Worm (Caenorhabditis elegans) whole organism, young adult: ENCODE data around the gene orc-2.

ENCODE experiments used
- B0035.1 ChIP-seq: sonication (generic microtip); optimal IDR thresholded peaks from 2 replicates; lab custom pipeline; 2016; ENCODE audit warnings: missing genetic modification characterization, mild to moderate bottlenecking, missing compliant biosample characterization, missing genotype, missing genetic modification reagents
- B0261.1 ChIP-seq: sonication (generic microtip); optimal IDR thresholded peaks from 2 replicates; lab custom pipeline; 2016; ENCODE audit warnings: mild to moderate bottlenecking, missing genetic modification characterization, moderate library complexity, missing compliant biosample characterization
- B0336.3 ChIP-seq: fragments of 200-800 bp; sonication (Bioruptor generic); IDR thresholded peaks from 2 replicates; pipeline ENCODE4 v1.3.6; 2022; ENCODE audit warnings: missing genetic modification characterization, missing compliant biosample characterization
- C17E4.6 ChIP-seq: fragments of 200-800 bp; sonication (Bioruptor generic); IDR thresholded peaks from 2 replicates; pipeline ENCODE4 v1.3.6; 2022; ENCODE audit warnings: missing genetic modification reagents, missing genetic modification characterization, missing compliant biosample characterization
- F23B12.7 ChIP-seq: sonication (generic microtip); optimal IDR thresholded peaks from 2 replicates; lab custom pipeline; 2017; ENCODE audit warnings: missing genetic modification characterization, mild to moderate bottlenecking, missing compliant biosample characterization, antibody characterized with exemption, moderate library complexity; ENCODE audit not compliant: insufficient read depth
- F55B11.4 ChIP-seq: sonication (generic microtip); optimal IDR thresholded peaks from 2 replicates; lab custom pipeline; 2016; ENCODE audit warnings: missing compliant biosample characterization, missing genetic modification characterization, borderline replicate concordance; ENCODE audit not compliant: insufficient read depth
- K11D2.4 ChIP-seq: fragments of 200-800 bp; sonication (Bioruptor generic); IDR thresholded peaks from 2 replicates; pipeline ENCODE4 v1.3.6; 2022; ENCODE audit warnings: missing genetic modification reagents, missing genetic modification characterization, missing compliant biosample characterization
- K12H6.12 ChIP-seq: fragments of 200-800 bp; sonication (Bioruptor generic); optimal IDR thresholded peaks from 2 replicates; lab custom pipeline; 2018; ENCODE audit warnings: mild to moderate bottlenecking, missing genetic modification characterization, missing compliant biosample characterization
- T26A5.8 ChIP-seq: sonication (generic microtip); optimal IDR thresholded peaks from 2 replicates; lab custom pipeline; 2016; ENCODE audit warnings: missing genetic modification characterization, missing compliant biosample characterization
- Y53F4B.3 ChIP-seq: fragments of 200-800 bp; sonication (Bioruptor generic); IDR thresholded peaks from 2 replicates; pipeline ENCODE4 v1.3.6; 2022; ENCODE audit warnings: missing genetic modification reagents, missing genetic modification characterization, missing compliant biosample characterization
- Y95B8A.8 ChIP-seq: fragments of 200-800 bp; sonication (Bioruptor generic); IDR thresholded peaks from 2 replicates; pipeline ENCODE4 v1.3.6; 2022; ENCODE audit warnings: missing genetic modification reagents, missing genetic modification characterization, missing compliant biosample characterization
- atf-7 ChIP-seq: sonication (generic microtip); optimal IDR thresholded peaks from 2 replicates; lab custom pipeline; 2017; ENCODE audit warnings: mild to moderate bottlenecking, missing genetic modification characterization, missing compliant biosample characterization
- athp-1 ChIP-seq: sonication (generic microtip); optimal IDR thresholded peaks from 2 replicates; lab custom pipeline; 2017; ENCODE audit warnings: mild to moderate bottlenecking, missing genetic modification characterization, missing compliant biosample characterization
- attf-3 ChIP-seq: fragments of 200-800 bp; sonication (Bioruptor generic); conservative IDR thresholded peaks from 2 replicates; pipeline ENCODE4 v1.3.6; 2022; ENCODE audit warnings: missing genetic modification reagents, missing genetic modification characterization, missing compliant biosample characterization
- attf-5 ChIP-seq: fragments of 200-800 bp; sonication (Bioruptor generic); optimal IDR thresholded peaks from 2 replicates; lab custom pipeline; 2018; ENCODE audit warnings: mild to moderate bottlenecking, missing genetic modification characterization, missing compliant biosample characterization
- bed-2 ChIP-seq: fragments of 200-800 bp; sonication (Bioruptor generic); IDR thresholded peaks from 2 replicates; pipeline ENCODE4 v1.3.6; 2022; ENCODE audit warnings: missing genetic modification reagents, missing genetic modification characterization, missing compliant biosample characterization
- ccch-3 ChIP-seq: fragments of 200-800 bp; sonication (Bioruptor generic); optimal IDR thresholded peaks from 2 replicates; lab custom pipeline; 2018; ENCODE audit warnings: mild to moderate bottlenecking, missing genetic modification characterization, missing compliant biosample characterization
- cebp-1 ChIP-seq, 2 experiments: fragments of 200-800 bp in 1 of 2; sonication (Bioruptor generic) in 1 of 2; sonication (generic microtip) in 1 of 2; IDR thresholded peaks in 1 of 2; optimal IDR thresholded peaks in 1 of 2; 2 replicates each; pipeline versions ENCODE4 v1.3.6 to Lab custom; 2017 to 2022; ENCODE audit warnings: missing compliant biosample characterization in 2 of 2, missing genetic modification characterization in 2 of 2, mild to moderate bottlenecking in 1 of 2, missing genetic modification reagents in 1 of 2, moderate library complexity in 1 of 2
- cebp-2 ChIP-seq: fragments of 200-800 bp; sonication (Bioruptor generic); IDR thresholded peaks from 2 replicates; pipeline ENCODE4 v1.3.6; 2022; ENCODE audit warnings: missing genetic modification characterization, missing compliant biosample characterization
- ceh-40 ChIP-seq: fragments of 200-800 bp; sonication (Bioruptor generic); IDR thresholded peaks from 2 replicates; pipeline ENCODE4 v1.3.6; 2022; ENCODE audit warnings: missing genetic modification characterization, missing compliant biosample characterization
- ceh-79 ChIP-seq: sonication (generic microtip); optimal IDR thresholded peaks from 2 replicates; lab custom pipeline; 2017; ENCODE audit warnings: mild to moderate bottlenecking, missing genetic modification characterization, missing compliant biosample characterization
- dpff-1 ChIP-seq: sonication (generic microtip); optimal IDR thresholded peaks from 2 replicates; lab custom pipeline; 2017; ENCODE audit warnings: mild to moderate bottlenecking, missing genetic modification characterization, missing compliant biosample characterization
- efl-1 ChIP-seq: fragments of 150-350 bp; optimal IDR thresholded peaks from 2 replicates; lab custom pipeline; 2014; ENCODE audit warnings: missing biosample characterization, missing genetic modification reagents, missing genetic modification characterization
- hlh-12 ChIP-seq: sonication (generic microtip); optimal IDR thresholded peaks from 2 replicates; lab custom pipeline; 2016; ENCODE audit warnings: missing genetic modification characterization, missing compliant biosample characterization
- hlh-26 ChIP-seq: fragments of 200-800 bp; sonication (Bioruptor generic); conservative IDR thresholded peaks from 2 replicates; pipeline ENCODE4 v1.3.6; 2022; ENCODE audit warnings: missing genetic modification reagents, missing genetic modification characterization, missing compliant biosample characterization
- hmg-1.2 ChIP-seq: fragments of 200-800 bp; sonication (Bioruptor generic); IDR thresholded peaks from 2 replicates; pipeline ENCODE4 v1.3.6; 2022; ENCODE audit warnings: missing genetic modification reagents, missing genetic modification characterization, missing compliant biosample characterization
- hmg-20 ChIP-seq: fragments of 200-800 bp; sonication (Bioruptor generic); IDR thresholded peaks from 2 replicates; pipeline ENCODE4 v1.3.6; 2022; ENCODE audit warnings: missing genetic modification reagents, missing genetic modification characterization, missing compliant biosample characterization
- hrde-1 ChIP-seq: sonication (generic microtip); optimal IDR thresholded peaks from 2 replicates; lab custom pipeline; 2016; ENCODE audit warnings: missing genetic modification characterization, mild to moderate bottlenecking, missing compliant biosample characterization, moderate library complexity, missing genotype, missing genetic modification reagents, borderline replicate concordance
- lag-1 ChIP-seq: fragments of 200-800 bp; sonication (Bioruptor generic); IDR thresholded peaks from 2 replicates; pipeline ENCODE4 v1.3.6; 2022; ENCODE audit warnings: missing genetic modification reagents, missing genetic modification characterization, missing compliant biosample characterization
- lin-40 ChIP-seq: sonication (generic microtip); optimal IDR thresholded peaks from 2 replicates; lab custom pipeline; 2016; ENCODE audit warnings: missing genetic modification characterization, mild to moderate bottlenecking, missing compliant biosample characterization, missing genotype, missing genetic modification reagents
- lin-54 ChIP-seq: fragments of 200-800 bp; sonication (Bioruptor generic); optimal IDR thresholded peaks from 2 replicates; lab custom pipeline; 2018; ENCODE audit warnings: mild to moderate bottlenecking, missing genetic modification characterization, missing compliant biosample characterization
- madf-6 ChIP-seq: fragments of 200-800 bp; sonication (Bioruptor generic); IDR thresholded peaks from 2 replicates; pipeline ENCODE4 v1.3.6; 2022; ENCODE audit warnings: missing genetic modification reagents, missing genetic modification characterization, missing compliant biosample characterization
- mxl-1 ChIP-seq: sonication (generic microtip); optimal IDR thresholded peaks from 2 replicates; lab custom pipeline; 2016; ENCODE audit warnings: missing genetic modification characterization, missing compliant biosample characterization
- nfyb-1 ChIP-seq: fragments of 200-800 bp; sonication (Bioruptor generic); IDR thresholded peaks from 2 replicates; pipeline ENCODE4 v1.3.6; 2022; ENCODE audit warnings: missing genetic modification reagents, missing genetic modification characterization, missing compliant biosample characterization
- pbrm-1 ChIP-seq: fragments of 200-800 bp; sonication (Bioruptor generic); IDR thresholded peaks from 2 replicates; pipeline ENCODE4 v1.3.6; 2022; ENCODE audit warnings: missing genetic modification reagents, missing genetic modification characterization, missing compliant biosample characterization
- rec-8 ChIP-seq, 2 experiments: sonication (generic microtip); optimal IDR thresholded peaks; 2 replicates each; lab custom pipeline; 2016; ENCODE audit warnings: mild to moderate bottlenecking in 2 of 2, missing genetic modification characterization in 2 of 2, missing genetic modification reagents in 2 of 2, missing genotype in 2 of 2, missing biosample characterization in 1 of 2, missing compliant biosample characterization in 1 of 2, moderate library complexity in 1 of 2
- sea-2 ChIP-seq: fragments of 200-800 bp; sonication (Bioruptor generic); IDR thresholded peaks from 2 replicates; pipeline ENCODE4 v1.3.6; 2022; ENCODE audit warnings: missing genetic modification characterization, missing compliant biosample characterization
- snpc-1.3 ChIP-seq: sonication (generic microtip); optimal IDR thresholded peaks from 2 replicates; lab custom pipeline; 2017; ENCODE audit warnings: missing genetic modification characterization, mild to moderate bottlenecking, missing compliant biosample characterization, antibody characterized with exemption, moderate library complexity, missing genotype, missing genetic modification reagents; ENCODE audit not compliant: insufficient read depth
- snpc-3.4 ChIP-seq: sonication (generic microtip); optimal IDR thresholded peaks from 2 replicates; lab custom pipeline; 2017; ENCODE audit warnings: missing genetic modification characterization, mild to moderate bottlenecking, missing compliant biosample characterization, antibody characterized with exemption, moderate library complexity, missing genotype, missing genetic modification reagents
- snpc-4 ChIP-seq, 5 experiments: fragments of 150-350 bp in 1 of 5; sonication (generic microtip) in 4 of 5; optimal IDR thresholded peaks; 2 replicates each; lab custom pipeline; 2014 to 2018; ENCODE audit warnings: missing genetic modification characterization in 5 of 5, missing biosample characterization in 3 of 5, antibody characterized with exemption in 2 of 5, mild to moderate bottlenecking in 2 of 5, missing compliant biosample characterization in 2 of 5, missing genotype in 2 of 5, moderate library complexity in 2 of 5, missing genetic modification reagents in 1 of 5
- tlf-1 ChIP-seq: fragments of 200-800 bp; sonication (Bioruptor generic); optimal IDR thresholded peaks from 2 replicates; lab custom pipeline; 2018; ENCODE audit warnings: mild to moderate bottlenecking, missing genetic modification characterization, missing compliant biosample characterization
- unc-130 ChIP-seq: sonication (generic microtip); optimal IDR thresholded peaks from 2 replicates; lab custom pipeline; 2016; ENCODE audit warnings: missing genetic modification reagents, missing genetic modification characterization, missing compliant biosample characterization
- unc-62 ChIP-seq: fragments of 150-350 bp; optimal IDR thresholded peaks from 2 replicates; lab custom pipeline; 2014; ENCODE audit warnings: missing biosample characterization, missing genetic modification reagents, missing genetic modification characterization
- xnd-1 ChIP-seq: sonication (generic microtip); optimal IDR thresholded peaks from 2 replicates; lab custom pipeline; 2016; ENCODE audit warnings: missing genotype, missing genetic modification reagents, missing genetic modification characterization, missing compliant biosample characterization
- ztf-25 ChIP-seq: fragments of 200-800 bp; sonication (Bioruptor generic); IDR thresholded peaks from 2 replicates; pipeline ENCODE4 v1.3.6; 2022; ENCODE audit warnings: missing genetic modification reagents, missing genetic modification characterization, missing compliant biosample characterization
- ztf-28 ChIP-seq: fragments of 200-800 bp; sonication (Bioruptor generic); IDR thresholded peaks from 2 replicates; pipeline ENCODE4 v1.3.6; 2022; ENCODE audit warnings: missing genetic modification reagents, missing genetic modification characterization, missing compliant biosample characterization

orc-2 gene

DNA sequence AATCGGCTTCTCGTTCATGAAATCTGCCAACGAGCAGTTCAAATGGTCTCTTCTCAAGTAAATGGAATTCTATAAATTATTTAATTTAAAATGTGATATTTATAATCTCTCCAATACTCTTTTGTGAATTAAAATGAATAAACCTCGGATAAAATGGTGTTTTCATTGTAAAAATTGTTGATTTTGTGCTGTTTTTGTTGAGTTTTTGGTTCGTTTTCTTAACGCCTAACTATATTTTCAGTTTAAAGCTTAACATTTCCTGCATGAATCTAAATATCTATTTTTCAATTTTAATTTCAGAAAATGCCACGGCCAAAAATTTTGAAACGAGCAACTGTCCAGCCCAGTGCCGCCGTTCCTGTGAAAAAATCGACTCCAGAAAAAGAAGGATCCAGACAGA is at the start of gene orc-2:
TSS of gene orc-2 (plus strand) at position 301 of the 400 bp plus-strand sequence.
- TF ChIP-seq dpff-1 (no peak), bed-2 (no peak), B0261.1 (tag; lab: Kevin White, UChicago) (no peak), unc-62 (GFP tag; lab: Kevin White, UChicago) (no peak), ceh-40 (GFP tag; lab: Robert Waterston, UW) (no peak), attf-5 (no peak), rec-8 (tag; optimal IDR thresholded peaks at IDR 0.05; lab: Kevin White, UChicago) (no peak), ztf-25 (GFP tag; lab: Robert Waterston, UW) (no peak), cebp-1 (GFP tag; IDR thresholded peaks at IDR 0.05; lab: Robert Waterston, UW) (no peak), cebp-1 (tag; optimal IDR thresholded peaks at IDR 0.05; lab: Kevin White, UChicago) (no peak), hmg-1.2 (no peak), B0336.3 (GFP tag; lab: Robert Waterston, UW) (no peak)

DNA sequence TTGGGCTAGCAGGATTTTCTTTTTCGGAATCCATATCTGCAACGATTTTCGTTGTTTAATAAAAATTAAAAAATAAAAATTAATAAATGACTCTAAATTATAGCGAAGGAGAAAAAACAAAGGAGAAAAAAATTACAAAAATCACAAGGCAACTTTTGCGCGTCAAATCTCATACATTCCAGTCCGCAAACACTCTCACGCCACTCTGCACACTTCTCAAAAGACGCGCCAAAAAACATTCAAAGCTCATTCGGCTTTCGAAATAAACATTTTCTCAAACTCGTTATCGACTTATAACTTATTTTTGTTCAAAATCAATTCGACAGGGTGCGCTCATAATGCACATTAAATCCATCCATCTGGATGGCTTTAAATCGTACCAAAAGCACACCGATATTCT is 49.7 kb upstream of the orc-2 start, which contains the start of the genes R06F6.12 and mix-1:
TSS of gene R06F6.12 (minus strand) at position 36 of the 400 bp plus-strand sequence.
TSS of gene mix-1 (plus strand) at position 201 of the 400 bp plus-strand sequence.
- no peak for TF ChIP-seq lag-1 (GFP tag; lab: Robert Waterston, UW)
- no peak for TF ChIP-seq T26A5.8 (tag; lab: Kevin White, UChicago)
- peak; percentile 39 for TF ChIP-seq lin-40 (tag; lab: Kevin White, UChicago)
- no peak for TF ChIP-seq mxl-1 (tag; lab: Kevin White, UChicago)
- TF ChIP-seq snpc-1.3 = peak; percentile 10
- TF ChIP-seq snpc-4 (GFP tag; optimal IDR thresholded peaks at IDR 0.05; lab: Kevin White, UChicago) = no peak
- TF ChIP-seq snpc-4 (tag; optimal IDR thresholded peaks at IDR 0.05; lab: Kevin White, UChicago) = peak in 3 of 4 experiments; percentile 3 to 22 (median 16)
- TF ChIP-seq hrde-1 = no peak
- TF ChIP-seq madf-6 (GFP tag; lab: Robert Waterston, UW) = peak; percentile 77
- TF ChIP-seq F23B12.7 (tag; lab: Kevin White, UChicago) = peak; percentile 8
- no peak for TF ChIP-seq ztf-25 (GFP tag; lab: Robert Waterston, UW)
- peak; percentile 62 for TF ChIP-seq snpc-3.4 (tag; lab: Kevin White, UChicago)
- TF ChIP-seq nfyb-1 (GFP tag; lab: Robert Waterston, UW) = no peak
- TF ChIP-seq sea-2 (GFP tag; lab: Robert Waterston, UW) = no peak
- no peak for TF ChIP-seq B0035.1
- no peak for TF ChIP-seq hlh-26 (GFP tag; lab: Robert Waterston, UW)
- no peak for TF ChIP-seq ceh-79
- no peak for TF ChIP-seq cebp-1 (GFP tag; IDR thresholded peaks at IDR 0.05; lab: Robert Waterston, UW)
- peak; percentile 68 for TF ChIP-seq cebp-1 (tag; optimal IDR thresholded peaks at IDR 0.05; lab: Kevin White, UChicago)
- TF ChIP-seq rec-8 (tag; optimal IDR thresholded peaks at IDR 0.05; lab: Kevin White, UChicago) = peak in 1 of 2 experiments; percentile 12
- no peak for TF ChIP-seq K11D2.4 (GFP tag; lab: Robert Waterston, UW)
- TF ChIP-seq lin-54 (GFP tag; lab: Kevin White, UChicago) = peak; percentile 66
- TF ChIP-seq Y53F4B.3 (GFP tag; lab: Robert Waterston, UW) = no peak
- TF ChIP-seq hlh-12 (tag; lab: Kevin White, UChicago) = no peak
- no peak for TF ChIP-seq Y95B8A.8 (GFP tag; lab: Robert Waterston, UW)
- TF ChIP-seq F55B11.4 (tag; lab: Kevin White, UChicago) = no peak
- TF ChIP-seq ccch-3 = no peak
- no peak for TF ChIP-seq K12H6.12 (tag; lab: Kevin White, UChicago)
- no peak for TF ChIP-seq hmg-20 (GFP tag; lab: Robert Waterston, UW)
- no peak for TF ChIP-seq cebp-2
- no peak for TF ChIP-seq atf-7 (tag; lab: Kevin White, UChicago)
- TF ChIP-seq tlf-1 = no peak
- TF ChIP-seq xnd-1 (tag; lab: Kevin White, UChicago) = no peak
- TF ChIP-seq athp-1 (tag; lab: Kevin White, UChicago) = no peak
- no peak for TF ChIP-seq unc-130
- no peak for TF ChIP-seq ztf-28 (GFP tag; lab: Robert Waterston, UW)
- TF ChIP-seq C17E4.6 = no peak
- TF ChIP-seq efl-1 (GFP tag; lab: Kevin White, UChicago) = peak; percentile 83
- peak; percentile 33; the same call in 1 of the 2 replicates for TF ChIP-seq attf-3 (GFP tag; lab: Robert Waterston, UW)
- TF ChIP-seq pbrm-1 = 0 out of 2 replicates have a peak, but pooled peaks have one; percentile 44
